Worm (Caenorhabditis elegans) whole organism, late embryonic: ENCODE data around the gene mab-5.
A peak's percentile ranks its signal among the peaks of the same experiment; 100 is the strongest.

ENCODE experiments used
- C38D4.7 ChIP-seq: fragments of 200-800 bp; sonication (Bioruptor generic); optimal IDR thresholded peaks from 2 replicates; lab custom pipeline; 2018; ENCODE audit warnings: mild to moderate bottlenecking, missing genetic modification characterization, moderate library complexity, missing compliant biosample characterization
- K02D7.2 ChIP-seq: sonication (generic microtip); optimal IDR thresholded peaks from 2 replicates; lab custom pipeline; 2017; ENCODE audit warnings: mild to moderate bottlenecking, missing genetic modification characterization, missing compliant biosample characterization
- T23F11.4 ChIP-seq: fragments of 200-800 bp; sonication (Bioruptor generic); optimal IDR thresholded peaks from 2 replicates; lab custom pipeline; 2018; ENCODE audit warnings: mild to moderate bottlenecking, missing genetic modification characterization, missing compliant biosample characterization
- Y22D7AL.16 ChIP-seq: sonication (generic microtip); optimal IDR thresholded peaks from 2 replicates; lab custom pipeline; 2016; ENCODE audit warnings: missing genetic modification characterization, missing compliant biosample characterization
- ahr-1 ChIP-seq: sonication (generic microtip); optimal IDR thresholded peaks from 2 replicates; lab custom pipeline; 2016; ENCODE audit warnings: missing genetic modification characterization, missing compliant biosample characterization
- ceh-14 ChIP-seq: sonication (generic microtip); optimal IDR thresholded peaks from 2 replicates; lab custom pipeline; 2016; ENCODE audit warnings: missing genotype, missing genetic modification characterization, missing compliant biosample characterization
- ceh-2 ChIP-seq: sonication (generic microtip); optimal IDR thresholded peaks from 2 replicates; lab custom pipeline; 2016; ENCODE audit warnings: missing genotype, missing genetic modification characterization, missing compliant biosample characterization
- ceh-30 ChIP-seq: fragments of 150-350 bp; optimal IDR thresholded peaks from 2 replicates; lab custom pipeline; 2014; ENCODE audit warnings: missing biosample characterization, missing genetic modification characterization
- ceh-34 ChIP-seq: sonication (generic microtip); optimal IDR thresholded peaks from 2 replicates; lab custom pipeline; 2016; ENCODE audit warnings: mild to moderate bottlenecking, missing genetic modification characterization, missing compliant biosample characterization
- ceh-48 ChIP-seq: sonication (generic microtip); optimal IDR thresholded peaks from 2 replicates; lab custom pipeline; 2016; ENCODE audit warnings: missing genetic modification characterization, inconsistent platforms, missing compliant biosample characterization
- ceh-6 ChIP-seq: fragments of 200-800 bp; sonication (Bioruptor generic); optimal IDR thresholded peaks from 2 replicates; lab custom pipeline; 2018; ENCODE audit warnings: mild to moderate bottlenecking, missing genetic modification characterization, missing compliant biosample characterization
- ceh-9 ChIP-seq: sonication (generic microtip); optimal IDR thresholded peaks from 2 replicates; lab custom pipeline; 2016; ENCODE audit warnings: mild to moderate bottlenecking, missing genetic modification characterization, inconsistent platforms, missing compliant biosample characterization
- che-1 ChIP-seq: sonication (generic microtip); optimal IDR thresholded peaks from 2 replicates; lab custom pipeline; 2016; ENCODE audit warnings: mild to moderate bottlenecking, missing genetic modification characterization, missing compliant biosample characterization
- dve-1 ChIP-seq: sonication (generic microtip); optimal IDR thresholded peaks from 2 replicates; lab custom pipeline; 2017; ENCODE audit warnings: antibody characterized with exemption, mild to moderate bottlenecking, missing genetic modification characterization, missing compliant biosample characterization
- elt-4 ChIP-seq: sonication (generic microtip); optimal IDR thresholded peaks from 2 replicates; lab custom pipeline; 2016; ENCODE audit warnings: missing genetic modification characterization, missing compliant biosample characterization
- fkh-10 ChIP-seq: fragments of 150-350 bp; optimal IDR thresholded peaks from 2 replicates; lab custom pipeline; 2014; ENCODE audit warnings: missing biosample characterization, missing genetic modification reagents, missing genetic modification characterization
- fkh-6 ChIP-seq: sonication (generic microtip); optimal IDR thresholded peaks from 2 replicates; lab custom pipeline; 2016; ENCODE audit warnings: missing genetic modification characterization, missing compliant biosample characterization
- hlh-30 ChIP-seq: sonication (generic microtip); optimal IDR thresholded peaks from 2 replicates; lab custom pipeline; 2017; ENCODE audit warnings: antibody characterized with exemption, missing genetic modification characterization, missing compliant biosample characterization; ENCODE audit not compliant: insufficient read depth
- lim-6 ChIP-seq: sonication (generic microtip); optimal IDR thresholded peaks from 2 replicates; lab custom pipeline; 2016; ENCODE audit warnings: missing genetic modification characterization, missing compliant biosample characterization
- lin-11 ChIP-seq: fragments of 200-800 bp; sonication (Bioruptor generic); optimal IDR thresholded peaks from 2 replicates; lab custom pipeline; 2018; ENCODE audit warnings: mild to moderate bottlenecking, missing genetic modification characterization, missing compliant biosample characterization
- mec-3 ChIP-seq: sonication (generic microtip); optimal IDR thresholded peaks from 2 replicates; lab custom pipeline; 2016; ENCODE audit warnings: borderline replicate concordance, missing genetic modification characterization, missing compliant biosample characterization
- nfya-1 ChIP-seq: sonication (generic microtip); optimal IDR thresholded peaks from 2 replicates; lab custom pipeline; 2017; ENCODE audit warnings: missing genetic modification characterization, mild to moderate bottlenecking, missing compliant biosample characterization, antibody characterized with exemption, moderate library complexity
- nhr-11 ChIP-seq: fragments of 150-350 bp; optimal IDR thresholded peaks from 2 replicates; lab custom pipeline; 2014; ENCODE audit warnings: missing biosample characterization, missing genetic modification characterization
- nhr-232 ChIP-seq: sonication (generic microtip); optimal IDR thresholded peaks from 2 replicates; lab custom pipeline; 2016; ENCODE audit warnings: missing genetic modification characterization, missing compliant biosample characterization
- npax-4 ChIP-seq: sonication (generic microtip); optimal IDR thresholded peaks from 2 replicates; lab custom pipeline; 2016; ENCODE audit warnings: missing genetic modification characterization, missing compliant biosample characterization
- odd-2 ChIP-seq: sonication (generic microtip); optimal IDR thresholded peaks from 2 replicates; lab custom pipeline; 2017; ENCODE audit warnings: antibody characterized with exemption, mild to moderate bottlenecking, missing genetic modification characterization, missing compliant biosample characterization
- pag-3 ChIP-seq: sonication (generic microtip); optimal IDR thresholded peaks from 2 replicates; lab custom pipeline; 2016; ENCODE audit warnings: missing compliant biosample characterization, missing genetic modification characterization, borderline replicate concordance
- pax-1 ChIP-seq: fragments of 150-350 bp; optimal IDR thresholded peaks from 2 replicates; lab custom pipeline; 2014; ENCODE audit warnings: missing biosample characterization, missing genetic modification characterization
- pha-2 ChIP-seq: sonication (generic microtip); optimal IDR thresholded peaks from 2 replicates; lab custom pipeline; 2017; ENCODE audit warnings: mild to moderate bottlenecking, missing genetic modification characterization, missing compliant biosample characterization
- pros-1 ChIP-seq: fragments of 150-350 bp; optimal IDR thresholded peaks from 2 replicates; lab custom pipeline; 2014; ENCODE audit warnings: missing biosample characterization, missing genetic modification reagents, missing genetic modification characterization
- ref-2 ChIP-seq: sonication (generic microtip); optimal IDR thresholded peaks from 2 replicates; lab custom pipeline; 2016; ENCODE audit warnings: missing genetic modification characterization, missing compliant biosample characterization
- rnt-1 ChIP-seq: sonication (generic microtip); optimal IDR thresholded peaks from 2 replicates; lab custom pipeline; 2016; ENCODE audit warnings: missing genetic modification characterization, missing compliant biosample characterization
- sox-2 ChIP-seq: fragments of 200-800 bp; sonication (Bioruptor generic); IDR thresholded peaks from 2 replicates; pipeline ENCODE4 v1.3.6; 2022; ENCODE audit warnings: missing genetic modification reagents, missing genetic modification characterization, missing compliant biosample characterization
- sox-4 ChIP-seq: sonication (generic microtip); optimal IDR thresholded peaks from 2 replicates; lab custom pipeline; 2017; ENCODE audit warnings: mild to moderate bottlenecking, missing genetic modification characterization, inconsistent platforms, missing compliant biosample characterization
- tbx-7 ChIP-seq: sonication (generic microtip); optimal IDR thresholded peaks from 2 replicates; lab custom pipeline; 2016; ENCODE audit warnings: missing genotype, missing genetic modification characterization, missing compliant biosample characterization
- ttx-3 ChIP-seq: sonication (generic microtip); optimal IDR thresholded peaks from 2 replicates; lab custom pipeline; 2016; ENCODE audit warnings: missing genetic modification reagents, missing genetic modification characterization, missing compliant biosample characterization
- unc-3 ChIP-seq, 2 experiments: fragments of 200-800 bp in 1 of 2; sonication (Bioruptor generic) in 1 of 2; sonication (generic microtip) in 1 of 2; conservative IDR thresholded peaks in 1 of 2; optimal IDR thresholded peaks in 1 of 2; 2 replicates each; pipeline versions ENCODE4 v1.3.6 to Lab custom; 2016 to 2022; ENCODE audit warnings: missing compliant biosample characterization in 2 of 2, missing genetic modification characterization in 2 of 2, missing genetic modification reagents in 1 of 2
- unc-42 ChIP-seq: sonication (generic microtip); optimal IDR thresholded peaks from 2 replicates; lab custom pipeline; 2016; ENCODE audit warnings: missing genotype, missing genetic modification characterization, missing compliant biosample characterization
- unc-55 ChIP-seq: sonication (generic microtip); optimal IDR thresholded peaks from 2 replicates; lab custom pipeline; 2017; ENCODE audit warnings: missing biosample characterization, missing genetic modification reagents, missing genetic modification characterization
- unc-86 ChIP-seq: sonication (generic microtip); optimal IDR thresholded peaks from 2 replicates; lab custom pipeline; 2016; ENCODE audit warnings: missing genetic modification characterization, missing compliant biosample characterization
- zip-5 ChIP-seq: sonication (generic microtip); optimal IDR thresholded peaks from 2 replicates; lab custom pipeline; 2016; ENCODE audit warnings: missing genetic modification characterization, missing compliant biosample characterization

The mab-5 gene

ce11 chrIII:7780566-7781238 is 2.6 kb downstream of the mab-5 start:
- TF ChIP-seq unc-42 (tag; lab: Kevin White, UChicago) (no peak), rnt-1 (tag; lab: Kevin White, UChicago) (peak; percentile 62), tbx-7 (tag; lab: Kevin White, UChicago) (no peak), pag-3 (tag; lab: Kevin White, UChicago) (no peak), lim-6 (tag; lab: Kevin White, UChicago) (no peak), ceh-48 (tag; lab: Kevin White, UChicago) (no peak), ref-2 (tag; lab: Kevin White, UChicago) (no peak), unc-55 (GFP tag; lab: Kevin White, UChicago) (peak; percentile 70), elt-4 (tag; lab: Kevin White, UChicago) (no peak), pax-1 (no peak), dve-1 (tag; lab: Kevin White, UChicago) (no peak), odd-2 (tag; lab: Kevin White, UChicago) (no peak)

ce11 chrIII:7779313-7779712 is 3.9 kb downstream of the mab-5 start:
- TF ChIP-seq T23F11.4 (GFP tag; lab: Kevin White, UChicago) (no peak), hlh-30 (tag; lab: Kevin White, UChicago) (no peak), fkh-10 (GFP tag; lab: Kevin White, UChicago) (no peak), ahr-1 (tag; lab: Kevin White, UChicago) (no peak), ceh-6 (GFP tag; lab: Kevin White, UChicago) (no peak), sox-2 (GFP tag; lab: Robert Waterston, UW) (no peak), ceh-48 (tag; lab: Kevin White, UChicago) (no peak), tbx-7 (tag; lab: Kevin White, UChicago) (no peak), nfya-1 (tag; lab: Kevin White, UChicago) (no peak), nhr-11 (no peak), pax-1 (no peak), che-1 (tag; lab: Kevin White, UChicago) (no peak), K02D7.2 (tag; lab: Kevin White, UChicago) (no peak), ceh-9 (tag; lab: Kevin White, UChicago) (no peak), ceh-30 (no peak), unc-42 (tag; lab: Kevin White, UChicago) (no peak), pros-1 (no peak), sox-4 (tag; lab: Kevin White, UChicago) (no peak), C38D4.7 (GFP tag; lab: Kevin White, UChicago) (no peak)

ce11 chrIII:7778530-7778929 is 4.7 kb downstream of the mab-5 start:
- TF ChIP-seq nfya-1 (tag; lab: Kevin White, UChicago) (peak; percentile 81), ceh-34 (tag; lab: Kevin White, UChicago) (no peak), unc-55 (GFP tag; lab: Kevin White, UChicago) (peak; percentile 47)

ce11 chrIII:7775983-7776440 is 7.2 kb downstream of the mab-5 start, which contains the start of gene bath-15:
Gene bath-15 (minus strand): TSS chrIII:7776033.
- TF ChIP-seq pha-2 (tag; lab: Kevin White, UChicago), result no peak

- TF ChIP-seq ceh-2 (no peak), npax-4 (tag; lab: Kevin White, UChicago) (no peak), Y22D7AL.16 (no peak), pha-2 (tag; lab: Kevin White, UChicago) (no peak), lin-11 (no peak), unc-86 (tag; lab: Kevin White, UChicago) (no peak), ceh-14 (no peak), nhr-232 (tag; lab: Kevin White, UChicago) (no peak), unc-3 (GFP tag; conservative IDR thresholded peaks at IDR 0.05; lab: Robert Waterston, UW) (no peak), unc-3 (tag; optimal IDR thresholded peaks at IDR 0.05; lab: Kevin White, UChicago) (no peak), ceh-9 (tag; lab: Kevin White, UChicago) (no peak), unc-42 (tag; lab: Kevin White, UChicago) (no peak), lim-6 (tag; lab: Kevin White, UChicago) (no peak), ttx-3 (tag; lab: Kevin White, UChicago) (no peak), mec-3 (tag; lab: Kevin White, UChicago) (no peak), fkh-6 (tag; lab: Kevin White, UChicago) (no peak), T23F11.4 (GFP tag; lab: Kevin White, UChicago) (no peak), elt-4 (tag; lab: Kevin White, UChicago) (no peak), zip-5 (tag; lab: Kevin White, UChicago) (no peak), ceh-30 (no peak)
These were observed 9.5 kb downstream of the mab-5 start for ce11 chrIII:7773791-7774190.
